Worm (Caenorhabditis elegans): ENCODE results near the gene C06B3.7.

The C06B3.7 gene

ce11 chrV:13891489-13891888 lies 18.0 kb upstream of the C06B3.7 start (continued):
- TF ChIP-seq nhr-85 (tag) (peak; percentile 63), hlh-17 (GFP tag; optimal IDR thresholded peaks at IDR 0.05; ENCODE audit: borderline replicate concordance) (no peak), C04F5.9 (tag; optimal IDR thresholded peaks at IDR 0.05) (no peak), ceh-88 (GFP tag; IDR thresholded peaks at IDR 0.05) (no peak), zag-1 (tag; optimal IDR thresholded peaks at IDR 0.05) (no peak), nhr-76 (tag; optimal IDR thresholded peaks at IDR 0.05) (no peak), nhr-47 (tag; optimal IDR thresholded peaks at IDR 0.05) (no peak), dpl-1 (GFP tag; optimal IDR thresholded peaks at IDR 0.05) (no peak), unc-86 (tag; optimal IDR thresholded peaks at IDR 0.05) (no peak)

- peak in 1 of 2 experiments; percentile 42 for TF ChIP-seq lsy-2 (tag; optimal IDR thresholded peaks at IDR 0.05)
- peak; percentile 83 for TF ChIP-seq blmp-1 (tag; optimal IDR thresholded peaks at IDR 0.05)
- TF ChIP-seq xbp-1 (tag; optimal IDR thresholded peaks at IDR 0.05), result no peak
- peak; percentile 65 for TF ChIP-seq snu-23 (GFP tag; optimal IDR thresholded peaks at IDR 0.05)
- TF ChIP-seq ztf-4 (tag; optimal IDR thresholded peaks at IDR 0.05), result no peak
- TF ChIP-seq nhr-71 (tag; optimal IDR thresholded peaks at IDR 0.05), result peak; percentile 75
- TF ChIP-seq mep-1 (tag; optimal IDR thresholded peaks at IDR 0.05), result peak; percentile 46
- TF ChIP-seq mdl-1 (tag; optimal IDR thresholded peaks at IDR 0.05), result peak in 1 of 2 experiments; percentile 61
- peak; percentile 77 for TF ChIP-seq elt-2 (tag; optimal IDR thresholded peaks at IDR 0.05)
- peak; percentile 14 for TF ChIP-seq nhr-90 (tag; optimal IDR thresholded peaks at IDR 0.05; ENCODE audit: poor library complexity)
- TF ChIP-seq nhr-20 (tag; optimal IDR thresholded peaks at IDR 0.05), result peak; percentile 68
- no peak for TF ChIP-seq lir-3 (tag; optimal IDR thresholded peaks at IDR 0.05; ENCODE audit: poor library complexity)
- peak; percentile 20 for TF ChIP-seq C16A3.4 (tag; optimal IDR thresholded peaks at IDR 0.05)
- peak; percentile 77 for TF ChIP-seq nhr-85 (tag)
- TF ChIP-seq hlh-4 (tag; optimal IDR thresholded peaks at IDR 0.05), result no peak
- TF ChIP-seq rnt-1 (tag; optimal IDR thresholded peaks at IDR 0.05), result peak; percentile 43
- no peak for TF ChIP-seq pag-3 (tag; optimal IDR thresholded peaks at IDR 0.05; ENCODE audit: borderline replicate concordance, insufficient read depth)
- TF ChIP-seq Y116A8C.19 (tag; optimal IDR thresholded peaks at IDR 0.05; ENCODE audit: borderline replicate concordance), result no peak
- TF ChIP-seq skn-1 (tag; optimal IDR thresholded peaks at IDR 0.05), result peak; percentile 48
- TF ChIP-seq F16B12.6 (tag; optimal IDR thresholded peaks at IDR 0.05), result no peak
- no peak for TF ChIP-seq aly-2 (tag; optimal IDR thresholded peaks at IDR 0.05)
- peak in 2 of 6 experiments; percentile 49 to 81 for TF ChIP-seq elt-3 (tag; optimal IDR thresholded peaks at IDR 0.05)
- no peak for TF ChIP-seq nhr-28 (tag; optimal IDR thresholded peaks at IDR 0.05)
- peak; percentile 69 for TF ChIP-seq lin-14 (GFP tag; optimal IDR thresholded peaks at IDR 0.05)
- TF ChIP-seq dpl-1 (GFP tag; optimal IDR thresholded peaks at IDR 0.05), result peak in 2 of 3 experiments; percentile 22 to 55
- no peak for TF ChIP-seq pqm-1 (tag; optimal IDR thresholded peaks at IDR 0.05)
- peak; percentile 23 to 57 for TF ChIP-seq lin-35 (GFP tag; optimal IDR thresholded peaks at IDR 0.05)
- TF ChIP-seq nhr-19 (GFP tag; conservative IDR thresholded peaks at IDR 0.05), result peak; percentile 53
- no peak for TF ChIP-seq nhr-11 (tag; optimal IDR thresholded peaks at IDR 0.05)
- TF ChIP-seq efl-1 (optimal IDR thresholded peaks at IDR 0.05), result peak; percentile 4 to 22
- TF ChIP-seq efl-1 (GFP tag; optimal IDR thresholded peaks at IDR 0.05 in 1 of 2), result peak; percentile 10 to 88
- no peak for TF ChIP-seq nhr-76 (tag; optimal IDR thresholded peaks at IDR 0.05)
- peak; percentile 44 for TF ChIP-seq tbx-2 (tag; optimal IDR thresholded peaks at IDR 0.05)
Observed at ce11 chrV:13892457-13893375, 16.8 kb upstream of the C06B3.7 start, which contains the start of gene sptl-3. Gene sptl-3 (plus strand): TSS chrV:13893325.

Data from whole organism, L1 larva.